Fruit fly (Drosophila melanogaster): ENCODE data around the gene CG2004.

CG2004 gene

dm6 chrX:8714064-8715046, at the start of gene CG2004, which contains the start of gene CG1785 (continued):
- peak; percentile 83 for TF ChIP-seq CG1024 (GFP tag; IDR thresholded peaks at IDR 0.05)
- peak; percentile 55 for TF ChIP-seq CG9876 (GFP tag; optimal IDR thresholded peaks at IDR 0.05)
- TF ChIP-seq CG8281 (tag; optimal IDR thresholded peaks at IDR 0.05): peak; percentile 59
- peak; percentile 84 for TF ChIP-seq PHDP (tag; optimal IDR thresholded peaks at IDR 0.05)
- peak; percentile 84 for TF ChIP-seq CG13287 (GFP tag; IDR thresholded peaks at IDR 0.05; ENCODE audit: partially characterized antibody)
- TF ChIP-seq Bdp1 (GFP tag; optimal IDR thresholded peaks at IDR 0.05): peak; percentile 83
- TF ChIP-seq chif (GFP tag; optimal IDR thresholded peaks at IDR 0.05): peak; percentile 79 to 89
- peak; percentile 87 for TF ChIP-seq CG1233 (GFP tag; optimal IDR thresholded peaks at IDR 0.05)
- TF ChIP-seq maf-S (GFP tag; optimal IDR thresholded peaks at IDR 0.05): peak; percentile 79
- TF ChIP-seq CG4360 (GFP tag; IDR thresholded peaks at IDR 0.05): peak; percentile 35; the same call in 1 of the 2 replicates
- peak; percentile 90 for TF ChIP-seq Oaz (GFP tag; IDR thresholded peaks at IDR 0.05)
- peak; percentile 86 for TF ChIP-seq CG31441 (GFP tag; IDR thresholded peaks at IDR 0.05)
- TF ChIP-seq Neu2 (GFP tag; optimal IDR thresholded peaks at IDR 0.05; ENCODE audit: borderline replicate concordance): no peak
- peak; percentile 70 for TF ChIP-seq jing (GFP tag; optimal IDR thresholded peaks at IDR 0.05)
- peak; percentile 72 for TF ChIP-seq CG1792 (GFP tag; optimal IDR thresholded peaks at IDR 0.05)
- peak; percentile 84 for TF ChIP-seq CG12769 (tag; optimal IDR thresholded peaks at IDR 0.05)
- TF ChIP-seq hbn (GFP tag; IDR thresholded peaks at IDR 0.05; ENCODE audit: partially characterized antibody): peak; percentile 73; the same call in 1 of the 2 replicates
- peak; percentile 87 for TF ChIP-seq CG14050 (GFP tag; IDR thresholded peaks at IDR 0.05)
- TF ChIP-seq cas (GFP tag; IDR thresholded peaks at IDR 0.05): peak; percentile 87
- peak; percentile 93 for TF ChIP-seq Aef1 (GFP tag; IDR thresholded peaks at IDR 0.05)
- TF ChIP-seq usp (GFP tag; optimal IDR thresholded peaks at IDR 0.05): no peak
- peak; percentile 56; the same call in 1 of the 2 replicates for TF ChIP-seq bbx (GFP tag; IDR thresholded peaks at IDR 0.05; ENCODE audit: partially characterized antibody)
- TF ChIP-seq CG2889 (GFP tag; IDR thresholded peaks at IDR 0.05): peak; percentile 92
- peak; percentile 95 for TF ChIP-seq CG2120 (GFP tag; optimal IDR thresholded peaks at IDR 0.05)
- TF ChIP-seq Hsf (GFP tag; optimal IDR thresholded peaks at IDR 0.05): peak; percentile 90
- TF ChIP-seq CG12104 (GFP tag; optimal IDR thresholded peaks at IDR 0.05): peak; percentile 83
- peak; percentile 87 for TF ChIP-seq CG13296 (GFP tag; optimal IDR thresholded peaks at IDR 0.05)
- TF ChIP-seq Nf-YC (tag; optimal IDR thresholded peaks at IDR 0.05): peak; percentile 81
- TF ChIP-seq ranshi (GFP tag; IDR thresholded peaks at IDR 0.05): peak; percentile 93
- peak; percentile 83 for TF ChIP-seq CG11695 (GFP tag; IDR thresholded peaks at IDR 0.05)
- no peak for TF ChIP-seq br (optimal IDR thresholded peaks at IDR 0.05)
- TF ChIP-seq CG34422 (GFP tag; IDR thresholded peaks at IDR 0.05): peak; percentile 95
- TF ChIP-seq CG12391 (tag; optimal IDR thresholded peaks at IDR 0.05): peak; percentile 94
- no peak for TF ChIP-seq p53 (GFP tag; optimal IDR thresholded peaks at IDR 0.05)
- TF ChIP-seq pita (GFP tag; optimal IDR thresholded peaks at IDR 0.05): no peak
- peak; percentile 96 for TF ChIP-seq lilli (GFP tag; optimal IDR thresholded peaks at IDR 0.05)
- peak; percentile 83 for TF ChIP-seq Atf3 (GFP tag; optimal IDR thresholded peaks at IDR 0.05)
- TF ChIP-seq fd64A (GFP tag; optimal IDR thresholded peaks at IDR 0.05): peak; percentile 40
- TF ChIP-seq CG17385 (GFP tag; optimal IDR thresholded peaks at IDR 0.05): peak; percentile 84
- TF ChIP-seq corto (GFP tag; optimal IDR thresholded peaks at IDR 0.05): no peak
- TF ChIP-seq schlank (tag; optimal IDR thresholded peaks at IDR 0.05): peak; percentile 72
- peak; percentile 80 for TF ChIP-seq ATbp (GFP tag; optimal IDR thresholded peaks at IDR 0.05)
- peak; percentile 81 for TF ChIP-seq CG43689 (GFP tag; IDR thresholded peaks at IDR 0.05)
- peak; percentile 90 for TF ChIP-seq phol (tag; optimal IDR thresholded peaks at IDR 0.05)
- peak; percentile 51 for TF ChIP-seq slp2 (GFP tag; optimal IDR thresholded peaks at IDR 0.05)
- TF ChIP-seq gce (GFP tag; IDR thresholded peaks at IDR 0.05): peak; percentile 82; the same call in 2 of the 3 replicates
- peak; percentile 94 for TF ChIP-seq CG10543 (GFP tag; optimal IDR thresholded peaks at IDR 0.05)
- peak; percentile 85 for TF ChIP-seq HHEX (GFP tag; optimal IDR thresholded peaks at IDR 0.05)
- TF ChIP-seq E2f1 (GFP tag; IDR thresholded peaks at IDR 0.05): peak; percentile 93

All from whole organism, embryonic.